Worm (Caenorhabditis elegans): ENCODE measurements around the gene C34B4.5.

- TF ChIP-seq tab-1 (GFP tag; IDR thresholded peaks at IDR 0.05) = no peak
- TF ChIP-seq ref-1 (GFP tag; conservative IDR thresholded peaks at IDR 0.05) = no peak
- no peak for TF ChIP-seq T22C8.4 (GFP tag; IDR thresholded peaks at IDR 0.05)
- TF ChIP-seq ztf-23 (GFP tag; IDR thresholded peaks at IDR 0.05) = no peak
- no peak for TF ChIP-seq ztf-29 (GFP tag; IDR thresholded peaks at IDR 0.05)
Observed at ce11 chrV:13064164-13064563, 31.6 kb upstream of the C34B4.5 start.

Measured in whole organism, midembryonic.